Worm (Caenorhabditis elegans): ENCODE results near the gene F28A12.3.

The F28A12.3 gene

ce11 chrV:8643093-8643492 lies 1.9 kb upstream of the F28A12.3 start, which contains the start of gene asp-13:
asp-13 (minus strand) TSS chrV:8643193.
- no peak for TF ChIP-seq unc-62 (GFP tag; optimal IDR thresholded peaks at IDR 0.05)
- TF ChIP-seq C34B4.2 (tag; optimal IDR thresholded peaks at IDR 0.05): no peak
- TF ChIP-seq elt-2 (tag; optimal IDR thresholded peaks at IDR 0.05): peak; percentile 22
- no peak for TF ChIP-seq ets-5 (GFP tag; IDR thresholded peaks at IDR 0.05)
- TF ChIP-seq nhr-84 (tag; optimal IDR thresholded peaks at IDR 0.05): no peak
- TF ChIP-seq hlh-4 (tag; optimal IDR thresholded peaks at IDR 0.05): no peak

- TF ChIP-seq unc-130 (tag; optimal IDR thresholded peaks at IDR 0.05) (no peak), skn-1 (tag; optimal IDR thresholded peaks at IDR 0.05) (no peak), Y116A8C.19 (tag; optimal IDR thresholded peaks at IDR 0.05; ENCODE audit: borderline replicate concordance) (no peak), nhr-77 (tag; optimal IDR thresholded peaks at IDR 0.05) (no peak), nhr-76 (tag; optimal IDR thresholded peaks at IDR 0.05) (no peak), fkh-10 (GFP tag; optimal IDR thresholded peaks at IDR 0.05) (no peak), dpl-1 (GFP tag; optimal IDR thresholded peaks at IDR 0.05) (no peak), ceh-82 (tag; optimal IDR thresholded peaks at IDR 0.05) (no peak), ztf-11 (tag; optimal IDR thresholded peaks at IDR 0.05) (no peak), nhr-28 (tag; optimal IDR thresholded peaks at IDR 0.05) (no peak), blmp-1 (tag; optimal IDR thresholded peaks at IDR 0.05) (no peak), nhr-12 (tag; optimal IDR thresholded peaks at IDR 0.05) (no peak), elt-3 (tag; optimal IDR thresholded peaks at IDR 0.05) (no peak), lin-13 (GFP tag; optimal IDR thresholded peaks at IDR 0.05) (no peak), pqm-1 (tag; optimal IDR thresholded peaks at IDR 0.05) (no peak), nhr-20 (tag; optimal IDR thresholded peaks at IDR 0.05) (no peak), zip-4 (GFP tag; optimal IDR thresholded peaks at IDR 0.05) (no peak)
Observed at ce11 chrV:8637666-8638271, 3.4 kb downstream of the F28A12.3 start, which contains the start of the genes F28A12.10 and acd-4. F28A12.10 (minus strand) TSS chrV:8637766. acd-4 (plus strand) TSS chrV:8638221.

- TF ChIP-seq nhr-71 (tag; optimal IDR thresholded peaks at IDR 0.05) (no peak), jun-1 (tag; optimal IDR thresholded peaks at IDR 0.05) (no peak), skn-1 (tag; optimal IDR thresholded peaks at IDR 0.05) (no peak), unc-62 (GFP tag; optimal IDR thresholded peaks at IDR 0.05) (no peak), nhr-85 (tag) (no peak), alr-1 (tag; optimal IDR thresholded peaks at IDR 0.05; ENCODE audit: borderline replicate concordance) (no peak), unc-86 (tag; optimal IDR thresholded peaks at IDR 0.05) (no peak)
Observed at ce11 chrV:8636907-8637306, 4.3 kb downstream of the F28A12.3 start, which contains the start of gene grl-12. grl-12 (minus strand) TSS chrV:8637007.

ce11 chrV:8635575-8635974 lies 5.6 kb downstream of the F28A12.3 start, which contains the start of gene oac-29:
oac-29 (minus strand) TSS chrV:8635675.
- TF ChIP-seq ama-1 (optimal IDR thresholded peaks at IDR 0.05): no peak
- TF ChIP-seq lin-13 (GFP tag; optimal IDR thresholded peaks at IDR 0.05): no peak
- TF ChIP-seq nhr-76 (tag; optimal IDR thresholded peaks at IDR 0.05): no peak
- TF ChIP-seq unc-98 (GFP tag; IDR thresholded peaks at IDR 0.05): no peak
- no peak for TF ChIP-seq elt-3 (tag; optimal IDR thresholded peaks at IDR 0.05)
- TF ChIP-seq nhr-71 (tag; optimal IDR thresholded peaks at IDR 0.05): no peak
- TF ChIP-seq nhr-237 (tag; optimal IDR thresholded peaks at IDR 0.05): no peak
- no peak for TF ChIP-seq rnt-1 (tag; optimal IDR thresholded peaks at IDR 0.05)
- no peak for TF ChIP-seq irx-1 (tag; optimal IDR thresholded peaks at IDR 0.05)
- TF ChIP-seq ceh-88 (GFP tag; IDR thresholded peaks at IDR 0.05): no peak
- no peak for TF ChIP-seq ceh-8 (GFP tag; optimal IDR thresholded peaks at IDR 0.05)
- no peak for TF ChIP-seq C16A3.4 (tag; optimal IDR thresholded peaks at IDR 0.05)
- no peak for TF ChIP-seq jun-1 (tag; optimal IDR thresholded peaks at IDR 0.05)
- no peak for TF ChIP-seq ets-5 (GFP tag; IDR thresholded peaks at IDR 0.05)
- TF ChIP-seq mab-9 (GFP tag; IDR thresholded peaks at IDR 0.05): no peak
- TF ChIP-seq unc-86 (tag; optimal IDR thresholded peaks at IDR 0.05): no peak
